Worm (Caenorhabditis elegans) whole organism, mixed stage, embryonic: ENCODE data around the gene mcm-5.
A peak's percentile ranks its signal among the peaks of the same experiment; 100 is the strongest.

Source experiments
- M03D4.4 ChIP-seq: sonication (generic microtip); optimal IDR thresholded peaks from 2 replicates; lab custom pipeline; 2017; ENCODE audit warnings: mild to moderate bottlenecking, missing genetic modification characterization, missing compliant biosample characterization
- bed-3 ChIP-seq: fragments of 200-800 bp; sonication (Bioruptor generic); optimal IDR thresholded peaks from 3 replicates; lab custom pipeline; 2018; ENCODE audit warnings: mild to moderate bottlenecking, missing genetic modification characterization, moderate library complexity, missing compliant biosample characterization
- blmp-1 ChIP-seq: fragments of 150-350 bp; optimal IDR thresholded peaks from 2 replicates; lab custom pipeline; 2014; ENCODE audit warnings: missing biosample characterization, missing genetic modification characterization
- ceh-39 ChIP-seq: fragments of 150-350 bp; optimal IDR thresholded peaks from 2 replicates; lab custom pipeline; 2014; ENCODE audit warnings: missing biosample characterization, missing genetic modification characterization
- ceh-43 ChIP-seq: fragments of 200-800 bp; sonication (Bioruptor generic); optimal IDR thresholded peaks from 2 replicates; lab custom pipeline; 2018; ENCODE audit warnings: mild to moderate bottlenecking, missing genetic modification characterization, moderate library complexity, missing compliant biosample characterization
- ceh-83 ChIP-seq: fragments of 200-800 bp; sonication (Bioruptor generic); optimal IDR thresholded peaks from 2 replicates; lab custom pipeline; 2018; ENCODE audit warnings: mild to moderate bottlenecking, missing genetic modification characterization, missing compliant biosample characterization
- ces-1 ChIP-seq: fragments of 150-350 bp; optimal IDR thresholded peaks from 2 replicates; lab custom pipeline; 2014; ENCODE audit warnings: missing biosample characterization, missing genetic modification reagents, missing genetic modification characterization
- cnd-1 ChIP-seq: fragments of 200-800 bp; sonication (Bioruptor generic); optimal IDR thresholded peaks from 2 replicates; lab custom pipeline; 2018; ENCODE audit warnings: mild to moderate bottlenecking, missing genetic modification characterization, missing compliant biosample characterization
- drap-1 ChIP-seq: fragments of 200-800 bp; sonication (Bioruptor generic); optimal IDR thresholded peaks from 3 replicates; lab custom pipeline; 2018; ENCODE audit warnings: mild to moderate bottlenecking, missing genetic modification characterization, missing compliant biosample characterization
- elt-1 ChIP-seq: sonication (generic microtip); optimal IDR thresholded peaks from 2 replicates; lab custom pipeline; 2017; ENCODE audit warnings: missing genetic modification characterization, mild to moderate bottlenecking, missing compliant biosample characterization, antibody characterized with exemption, moderate library complexity, borderline replicate concordance; ENCODE audit not compliant: insufficient read depth
- elt-3 ChIP-seq: fragments of 150-350 bp; optimal IDR thresholded peaks from 2 replicates; lab custom pipeline; 2014; ENCODE audit warnings: missing biosample characterization, missing genetic modification characterization
- flh-1 ChIP-seq: fragments of 200-800 bp; sonication (Bioruptor generic); optimal IDR thresholded peaks from 2 replicates; lab custom pipeline; 2018; ENCODE audit warnings: mild to moderate bottlenecking, missing genetic modification characterization, moderate library complexity, missing compliant biosample characterization
- ham-2 ChIP-seq: fragments of 200-800 bp; sonication (Bioruptor generic); optimal IDR thresholded peaks from 2 replicates; lab custom pipeline; 2018; ENCODE audit warnings: mild to moderate bottlenecking, missing genetic modification characterization, missing compliant biosample characterization
- hlh-1 ChIP-seq: fragments of 150-350 bp; optimal IDR thresholded peaks from 2 replicates; lab custom pipeline; 2014; ENCODE audit warnings: missing biosample characterization, missing genetic modification reagents, missing genetic modification characterization
- lin-13 ChIP-seq: fragments of 150-350 bp; optimal IDR thresholded peaks from 2 replicates; lab custom pipeline; 2014; ENCODE audit warnings: missing biosample characterization, missing genetic modification characterization
- lin-32 ChIP-seq: fragments of 200-800 bp; sonication (Bioruptor generic); optimal IDR thresholded peaks from 2 replicates; lab custom pipeline; 2018; ENCODE audit warnings: mild to moderate bottlenecking, missing genetic modification characterization, missing compliant biosample characterization
- lsy-2 ChIP-seq: fragments of 150-350 bp; optimal IDR thresholded peaks from 2 replicates; lab custom pipeline; 2014; ENCODE audit warnings: missing biosample characterization, missing genetic modification characterization
- mab-5 ChIP-seq: fragments of 150-350 bp; optimal IDR thresholded peaks from 2 replicates; lab custom pipeline; 2014; ENCODE audit warnings: missing biosample characterization, missing genetic modification characterization
- mep-1 ChIP-seq: fragments of 150-350 bp; optimal IDR thresholded peaks from 2 replicates; lab custom pipeline; 2017; ENCODE audit warnings: missing biosample characterization, missing genetic modification reagents, missing genetic modification characterization, inconsistent platforms
- mls-2 ChIP-seq: sonication (generic microtip); optimal IDR thresholded peaks from 2 replicates; lab custom pipeline; 2016; ENCODE audit warnings: mild to moderate bottlenecking, missing genetic modification characterization, moderate library complexity, missing compliant biosample characterization
- nhr-12 ChIP-seq: fragments of 150-350 bp; optimal IDR thresholded peaks from 2 replicates; lab custom pipeline; 2014; ENCODE audit warnings: missing biosample characterization, missing genetic modification characterization
- nhr-2 ChIP-seq: fragments of 150-350 bp; optimal IDR thresholded peaks from 2 replicates; lab custom pipeline; 2014; ENCODE audit warnings: missing biosample characterization, missing genetic modification characterization
- nhr-237 ChIP-seq: fragments of 150-350 bp; optimal IDR thresholded peaks from 2 replicates; lab custom pipeline; 2014; ENCODE audit warnings: missing biosample characterization, missing genetic modification characterization
- nhr-28 ChIP-seq: fragments of 150-350 bp; optimal IDR thresholded peaks from 2 replicates; lab custom pipeline; 2014; ENCODE audit warnings: missing biosample characterization, missing genetic modification characterization
- nhr-76 ChIP-seq: sonication (generic microtip); optimal IDR thresholded peaks from 2 replicates; lab custom pipeline; 2017; ENCODE audit warnings: missing biosample characterization, missing genetic modification characterization
- pha-4 ChIP-seq: fragments of 150-350 bp; optimal IDR thresholded peaks from 2 replicates; lab custom pipeline; 2018; ENCODE audit warnings: missing biosample characterization, missing genetic modification reagents, missing genetic modification characterization
- sem-2 ChIP-seq: fragments of 200-800 bp; sonication (Bioruptor generic); optimal IDR thresholded peaks from 2 replicates; lab custom pipeline; 2018; ENCODE audit warnings: mild to moderate bottlenecking, missing genetic modification characterization, missing compliant biosample characterization
- snpc-4 ChIP-seq: fragments of 150-350 bp; optimal IDR thresholded peaks from 2 replicates; lab custom pipeline; 2014; ENCODE audit warnings: missing biosample characterization, missing genetic modification characterization
- sptf-1 ChIP-seq: sonication (generic microtip); optimal IDR thresholded peaks from 2 replicates; lab custom pipeline; 2017; ENCODE audit warnings: mild to moderate bottlenecking, missing genetic modification characterization, moderate library complexity, missing compliant biosample characterization
- tbx-8 ChIP-seq: fragments of 200-800 bp; sonication (Bioruptor generic); optimal IDR thresholded peaks from 2 replicates; lab custom pipeline; 2018; ENCODE audit warnings: mild to moderate bottlenecking, missing genetic modification characterization, moderate library complexity, missing compliant biosample characterization
- unc-120 ChIP-seq: sonication (generic microtip); optimal IDR thresholded peaks from 2 replicates; lab custom pipeline; 2017; ENCODE audit warnings: missing genetic modification characterization, missing compliant biosample characterization; ENCODE audit not compliant: poor library complexity, severe bottlenecking
- unc-39 ChIP-seq: fragments of 150-350 bp; optimal IDR thresholded peaks from 2 replicates; lab custom pipeline; 2014; ENCODE audit warnings: missing biosample characterization, missing genetic modification characterization
- unc-62 ChIP-seq: fragments of 150-350 bp; optimal IDR thresholded peaks from 2 replicates; lab custom pipeline; 2014; ENCODE audit warnings: missing biosample characterization, missing genetic modification reagents, missing genetic modification characterization
- zip-8 ChIP-seq: fragments of 150-350 bp; optimal IDR thresholded peaks from 2 replicates; lab custom pipeline; 2014; ENCODE audit warnings: missing biosample characterization, missing genetic modification characterization
- ztf-11 ChIP-seq: fragments of 150-350 bp; optimal IDR thresholded peaks from 2 replicates; lab custom pipeline; 2014; ENCODE audit warnings: missing biosample characterization, missing genetic modification characterization

mcm-5 gene

DNA sequence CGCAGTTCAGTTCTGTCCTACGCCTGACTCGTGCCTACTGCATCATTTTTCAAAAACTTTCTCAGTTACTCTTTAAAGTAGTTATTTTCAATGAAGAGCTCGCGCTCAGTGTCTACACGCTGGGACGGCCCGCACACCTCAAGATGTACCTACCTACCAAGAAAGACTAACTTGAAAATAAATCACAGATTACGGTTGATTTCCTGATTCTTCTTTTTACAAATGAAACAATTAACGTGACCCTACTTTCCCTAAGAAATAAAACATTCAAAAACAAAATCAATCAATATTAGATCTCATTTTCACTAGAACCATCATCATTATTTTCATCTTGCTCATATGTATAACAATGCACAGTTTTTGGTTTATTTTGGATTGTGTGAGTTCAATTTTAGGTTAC is 30.3 kb upstream of the mcm-5 start, which contains the start of gene H38K22.7:
TSS of gene H38K22.7 (plus strand) at position 301 of the 400 bp plus-strand sequence.
- no peak for TF ChIP-seq ceh-39 (tag; lab: Kevin White, UChicago)
- no peak for TF ChIP-seq lsy-2 (tag; lab: Kevin White, UChicago)
- TF ChIP-seq mep-1, result no peak
- no peak for TF ChIP-seq mab-5
- no peak for TF ChIP-seq ces-1 (GFP tag; lab: Kevin White, UChicago)
- TF ChIP-seq lin-13, result no peak
- no peak for TF ChIP-seq sptf-1
- TF ChIP-seq flh-1 (GFP tag; lab: Kevin White, UChicago), result no peak
- no peak for TF ChIP-seq nhr-28
- no peak for TF ChIP-seq bed-3 (GFP tag; lab: Kevin White, UChicago)
- TF ChIP-seq nhr-2, result no peak
- no peak for TF ChIP-seq unc-39 (tag; lab: Kevin White, UChicago)
- TF ChIP-seq mls-2, result no peak
- no peak for TF ChIP-seq unc-120 (tag; lab: Kevin White, UChicago)

DNA sequence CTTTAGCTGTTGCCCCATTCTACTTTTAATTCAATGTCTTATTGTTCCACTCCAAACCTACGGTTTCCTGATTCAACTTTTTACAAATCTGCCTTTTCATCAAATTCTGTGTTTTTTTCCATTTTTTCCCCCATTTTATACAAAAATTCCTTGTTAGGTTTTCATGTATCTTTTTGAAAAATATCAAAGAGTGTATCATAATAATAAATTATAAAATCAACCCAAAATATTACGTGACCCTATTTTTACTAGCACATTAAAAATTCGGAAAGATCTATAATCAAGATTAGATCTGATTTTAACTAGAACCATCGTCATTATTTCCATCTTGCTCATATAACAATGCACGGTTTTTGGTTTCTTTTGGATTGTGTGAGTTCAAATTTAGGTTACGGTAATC is 29.0 kb upstream of the mcm-5 start, which contains the start of gene H38K22.6:
TSS of gene H38K22.6 (plus strand) at position 301 of the 400 bp plus-strand sequence.
- TF ChIP-seq nhr-12, result no peak
- TF ChIP-seq, all 35 proteins: peak for 0

DNA sequence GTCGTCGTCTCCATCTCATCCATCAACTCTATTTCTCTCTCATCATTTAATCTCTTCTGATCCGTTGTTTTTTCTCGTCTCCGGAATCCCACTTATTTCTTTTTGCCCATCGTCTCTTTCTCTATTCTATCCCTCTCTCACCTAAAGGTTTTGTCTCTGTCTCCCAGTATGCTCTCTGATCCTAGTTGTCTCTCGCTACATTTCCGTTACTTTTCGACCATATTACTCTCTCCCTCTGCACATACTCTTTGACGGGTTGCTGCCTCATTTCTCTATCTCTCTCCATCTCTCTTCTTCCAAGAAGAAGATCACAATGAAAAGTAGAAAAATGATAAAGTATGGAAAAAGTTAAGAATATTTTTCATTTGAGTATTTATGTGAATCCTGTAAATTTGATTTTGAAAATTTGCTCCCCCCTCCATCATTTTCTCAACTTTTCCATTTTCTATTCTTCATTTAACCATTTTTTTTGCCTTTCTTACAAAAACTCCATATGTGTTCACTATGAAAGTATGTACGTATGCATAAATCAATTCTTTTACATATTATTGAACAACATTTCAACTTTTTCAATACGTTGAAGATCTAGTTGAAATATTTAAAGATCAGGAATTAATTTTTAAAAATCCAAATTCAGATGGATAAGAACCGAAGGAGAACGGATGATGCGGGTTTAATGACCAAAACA is 26.1 kb upstream of the mcm-5 start, which contains the start of gene tag-131:
TSS of gene tag-131 (plus strand) at position 638 of the 688 bp plus-strand sequence.
- no peak for TF ChIP-seq drap-1 (GFP tag; lab: Kevin White, UChicago)
- TF ChIP-seq unc-62 (GFP tag; lab: Kevin White, UChicago), result peak; percentile 64
- TF ChIP-seq blmp-1 (tag; lab: Kevin White, UChicago), result peak; percentile 15
- no peak for TF ChIP-seq pha-4 (tag; lab: Kevin White, UChicago)
- no peak for TF ChIP-seq ham-2 (GFP tag; lab: Kevin White, UChicago)
- peak; percentile 4 for TF ChIP-seq elt-3 (tag; lab: Kevin White, UChicago)
- no peak for TF ChIP-seq nhr-76
- peak; percentile 3 for TF ChIP-seq ceh-39 (tag; lab: Kevin White, UChicago)
- no peak for TF ChIP-seq unc-39 (tag; lab: Kevin White, UChicago)
- TF ChIP-seq zip-8 (tag; lab: Kevin White, UChicago), result no peak
- TF ChIP-seq cnd-1 (tag; lab: Kevin White, UChicago), result no peak
- TF ChIP-seq nhr-2, result no peak
- TF ChIP-seq mab-5, result no peak
- TF ChIP-seq ceh-83 (GFP tag; lab: Kevin White, UChicago), result no peak
- TF ChIP-seq unc-120 (tag; lab: Kevin White, UChicago), result peak; percentile 41
- peak; percentile 74 for TF ChIP-seq hlh-1 (tag; lab: Kevin White, UChicago)
- TF ChIP-seq elt-1 (tag; lab: Kevin White, UChicago), result no peak

DNA sequence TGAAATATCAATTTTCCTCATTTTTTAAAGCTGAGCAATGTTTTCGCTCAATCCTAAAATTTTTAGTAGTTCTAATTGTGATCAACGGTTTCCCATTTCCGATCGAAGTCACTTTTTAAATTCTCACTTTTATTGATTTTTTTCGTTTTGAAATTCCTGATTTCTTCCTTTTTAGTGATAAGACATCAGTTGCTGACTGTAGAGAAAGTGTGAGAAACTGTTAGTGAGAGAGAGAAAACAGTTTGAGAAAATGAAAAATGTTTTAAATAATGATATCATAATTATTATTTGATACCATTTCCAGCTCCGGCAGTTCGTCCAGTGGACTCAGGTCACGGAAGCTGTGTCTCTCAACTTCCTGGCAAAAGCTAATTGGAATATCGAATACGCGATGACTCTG is 23.4 kb upstream of the mcm-5 start:
- TF ChIP-seq ceh-43 (GFP tag; lab: Kevin White, UChicago) (no peak), snpc-4 (tag; lab: Kevin White, UChicago) (no peak)

DNA sequence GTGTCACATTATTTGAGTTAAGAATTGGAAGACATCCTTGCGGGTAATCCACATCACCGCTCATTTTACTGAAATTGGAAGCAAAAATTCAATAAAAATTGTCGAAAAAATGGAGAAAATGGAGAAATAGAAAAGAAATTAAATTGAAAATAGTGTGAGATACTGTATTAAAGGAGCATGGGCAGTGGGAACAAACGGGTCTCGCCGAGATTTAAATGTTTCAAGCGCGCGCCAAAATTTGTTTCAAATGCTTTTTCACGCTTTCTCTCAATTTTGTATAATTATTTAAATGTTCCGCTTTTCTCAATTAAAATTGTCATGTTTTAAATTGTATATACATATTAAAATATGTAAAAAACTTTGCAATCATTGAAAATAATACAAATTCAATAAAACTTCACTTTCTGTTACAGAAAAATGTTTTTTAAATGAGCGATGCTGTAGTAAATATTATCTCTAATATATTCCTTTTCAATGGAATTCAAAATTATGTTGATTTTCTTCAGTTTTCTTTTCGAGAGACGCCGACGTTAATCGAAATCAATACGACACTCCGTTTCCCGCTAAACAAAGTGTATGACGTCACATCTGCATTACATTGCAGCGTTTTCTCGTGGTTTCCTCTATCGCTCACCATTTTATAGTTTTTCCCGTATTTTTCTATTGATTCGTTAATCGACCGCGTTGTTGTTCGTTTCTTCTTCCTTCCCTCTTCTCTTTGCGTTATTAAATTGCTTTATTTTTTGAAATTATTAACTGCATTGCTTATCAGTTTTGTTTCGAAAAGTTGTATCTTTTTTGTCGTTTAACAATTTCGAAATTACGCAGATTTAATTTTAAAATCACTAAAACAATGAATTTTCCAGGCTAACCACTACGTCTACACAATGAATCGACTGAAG is 22.2 kb upstream of the mcm-5 start, which contains the start of the genes evl-14 and dcn-1:
TSS of gene evl-14 (minus strand) at position 68 of the 902 bp plus-strand sequence.
TSS of gene dcn-1 (plus strand) at position 852 of the 902 bp plus-strand sequence.
- TF ChIP-seq nhr-237 (tag; lab: Kevin White, UChicago) (peak; percentile 74), ceh-83 (GFP tag; lab: Kevin White, UChicago) (no peak), elt-1 (tag; lab: Kevin White, UChicago) (no peak), bed-3 (GFP tag; lab: Kevin White, UChicago) (no peak), lin-32 (GFP tag; lab: Kevin White, UChicago) (no peak), lin-13 (no peak), ceh-43 (GFP tag; lab: Kevin White, UChicago) (no peak), tbx-8 (GFP tag; lab: Kevin White, UChicago) (no peak), blmp-1 (tag; lab: Kevin White, UChicago) (no peak), nhr-28 (no peak), zip-8 (tag; lab: Kevin White, UChicago) (peak; percentile 67), ham-2 (GFP tag; lab: Kevin White, UChicago) (no peak), cnd-1 (tag; lab: Kevin White, UChicago) (no peak), M03D4.4 (tag; lab: Kevin White, UChicago) (no peak), elt-3 (tag; lab: Kevin White, UChicago) (no peak), sptf-1 (no peak), flh-1 (GFP tag; lab: Kevin White, UChicago) (no peak), ztf-11 (tag; lab: Kevin White, UChicago) (no peak), ces-1 (GFP tag; lab: Kevin White, UChicago) (peak; percentile 59), ceh-39 (tag; lab: Kevin White, UChicago) (peak; percentile 76), mls-2 (no peak), unc-120 (tag; lab: Kevin White, UChicago) (no peak), sem-2 (no peak), unc-39 (tag; lab: Kevin White, UChicago) (no peak), hlh-1 (tag; lab: Kevin White, UChicago) (peak; percentile 34), nhr-76 (no peak), nhr-12 (no peak), drap-1 (GFP tag; lab: Kevin White, UChicago) (no peak), lsy-2 (tag; lab: Kevin White, UChicago) (peak; percentile 68), snpc-4 (tag; lab: Kevin White, UChicago) (no peak), mab-5 (no peak)
